Fruit fly (Drosophila melanogaster) whole organism, embryonic: ENCODE measurements around the gene CG1983.
A peak's percentile ranks its signal among the peaks of the same experiment; 100 is the strongest.

Experiments used
- ATbp ChIP-seq: fragments of 200-800 bp; sonication (Bioruptor generic); optimal IDR thresholded peaks from 2 replicates; lab custom pipeline; 2017; ENCODE audit warnings: missing biosample characterization, mild to moderate bottlenecking, missing genetic modification characterization, missing genetic modification reagents
- B-H2 ChIP-seq: fragments of 200-800 bp; sonication (Bioruptor generic); optimal IDR thresholded peaks from 2 replicates; lab custom pipeline; 2018; ENCODE audit warnings: missing biosample characterization, mild to moderate bottlenecking, missing genetic modification characterization
- Blimp-1 ChIP-seq: fragments of 200-800 bp; sonication (Bioruptor generic); optimal IDR thresholded peaks from 3 replicates; lab custom pipeline; 2018; ENCODE audit warnings: missing biosample characterization, missing genetic modification characterization, mild to moderate bottlenecking, moderate library complexity, missing genetic modification reagents
- CG10274 ChIP-seq: fragments of 200-800 bp; sonication (Bioruptor generic); optimal IDR thresholded peaks from 3 replicates; lab custom pipeline; 2017; ENCODE audit warnings: missing biosample characterization, mild to moderate bottlenecking, missing genetic modification characterization
- CG10366 ChIP-seq: fragments of 200-800 bp; sonication (Bioruptor generic); IDR thresholded peaks from 2 replicates; pipeline ENCODE4 v1.3.6; 2022; ENCODE audit warnings: missing biosample characterization, missing genetic modification characterization
- CG10654 ChIP-seq: fragments of 200-800 bp; sonication (Bioruptor generic); optimal IDR thresholded peaks from 2 replicates; lab custom pipeline; 2016; ENCODE audit warnings: missing biosample characterization, missing genetic modification characterization
- CG13123 ChIP-seq: fragments of 200-800 bp; sonication (Bioruptor generic); optimal IDR thresholded peaks from 2 replicates; lab custom pipeline; 2016; ENCODE audit warnings: missing biosample characterization, missing genetic modification characterization
- CG14441 ChIP-seq: fragments of 200-800 bp; sonication (Bioruptor generic); IDR thresholded peaks from 2 replicates; pipeline ENCODE4 v1.3.6; 2022; ENCODE audit warnings: missing biosample characterization, missing genetic modification characterization
- CG1647 ChIP-seq: fragments of 200-800 bp; sonication (Bioruptor generic); optimal IDR thresholded peaks from 3 replicates; lab custom pipeline; 2016; ENCODE audit warnings: missing biosample characterization, missing genetic modification characterization
- CG2889 ChIP-seq: fragments of 200-800 bp; sonication (Bioruptor generic); IDR thresholded peaks from 3 replicates; pipeline ENCODE4 v1.3.6; 2022; ENCODE audit warnings: missing biosample characterization, missing genetic modification characterization
- CG34422 ChIP-seq: fragments of 200-800 bp; sonication (Bioruptor generic); IDR thresholded peaks from 3 replicates; pipeline ENCODE4 v1.3.6; 2022; ENCODE audit warnings: missing biosample characterization, missing genetic modification characterization
- CG4282 ChIP-seq: fragments of 200-800 bp; sonication (Bioruptor generic); optimal IDR thresholded peaks from 2 replicates; lab custom pipeline; 2016; ENCODE audit warnings: missing biosample characterization, missing genetic modification characterization
- CG4328 ChIP-seq: fragments of 200-800 bp; sonication (Bioruptor generic); optimal IDR thresholded peaks from 3 replicates; lab custom pipeline; 2017; ENCODE audit warnings: missing biosample characterization, missing genetic modification reagents, missing genetic modification characterization
- CG6689 ChIP-seq: fragments of 200-800 bp; sonication (Bioruptor generic); IDR thresholded peaks from 2 replicates; pipeline ENCODE4 v1.3.6; 2022; ENCODE audit warnings: missing biosample characterization, missing genetic modification characterization
- CG7745 ChIP-seq: fragments of 200-800 bp; sonication (Bioruptor generic); optimal IDR thresholded peaks from 2 replicates; lab custom pipeline; 2018; ENCODE audit warnings: missing biosample characterization, mild to moderate bottlenecking, missing genetic modification characterization, moderate library complexity
- CG8924 ChIP-seq: fragments of 200-800 bp; optimal IDR thresholded peaks from 3 replicates; lab custom pipeline; 2019; ENCODE audit warnings: missing biosample characterization, mild to moderate bottlenecking, missing genetic modification characterization, moderate library complexity
- Camta ChIP-seq: fragments of 200-800 bp; sonication (Bioruptor generic); optimal IDR thresholded peaks from 2 replicates; lab custom pipeline; 2016; ENCODE audit warnings: missing biosample characterization, missing genetic modification characterization
- Doc2 ChIP-seq: fragments of 200-800 bp; sonication (Bioruptor generic); IDR thresholded peaks from 2 replicates; pipeline ENCODE4 v1.3.6; 2022; ENCODE audit warnings: missing biosample characterization, missing genetic modification characterization
- ERR ChIP-seq: fragments of 200-800 bp; sonication (Bioruptor generic); optimal IDR thresholded peaks from 2 replicates; lab custom pipeline; 2016; ENCODE audit warnings: missing biosample characterization, missing genetic modification characterization
- Fer1 ChIP-seq: fragments of 200-800 bp; sonication (Bioruptor generic); optimal IDR thresholded peaks from 2 replicates; lab custom pipeline; 2017; ENCODE audit warnings: missing biosample characterization, mild to moderate bottlenecking, missing genetic modification characterization
- H15 ChIP-seq: fragments of 200-800 bp; sonication (Bioruptor generic); IDR thresholded peaks from 3 replicates; pipeline ENCODE4 v1.3.6; 2022; ENCODE audit warnings: missing biosample characterization, missing genetic modification characterization
- HmgZ ChIP-seq: fragments of 200-800 bp; sonication (Bioruptor generic); optimal IDR thresholded peaks from 2 replicates; lab custom pipeline; 2018; ENCODE audit warnings: missing biosample characterization, mild to moderate bottlenecking, missing genetic modification characterization
- Kr ChIP-seq: fragments of 200-800 bp; sonication (Bioruptor generic); optimal IDR thresholded peaks from 2 replicates; lab custom pipeline; 2017; ENCODE audit warnings: missing biosample characterization, mild to moderate bottlenecking, missing genetic modification characterization
- Lim3 ChIP-seq: fragments of 200-800 bp; sonication (Bioruptor generic); IDR thresholded peaks from 2 replicates; pipeline ENCODE4 v1.3.6; 2022; ENCODE audit warnings: missing biosample characterization, missing genetic modification characterization
- Mad ChIP-seq: fragments of 200-800 bp; sonication (Bioruptor generic); optimal IDR thresholded peaks from 2 replicates; lab custom pipeline; 2016; ENCODE audit warnings: missing biosample characterization, missing genetic modification characterization
- Meics ChIP-seq: fragments of 200-800 bp; sonication (Bioruptor generic); optimal IDR thresholded peaks from 2 replicates; lab custom pipeline; 2017; ENCODE audit warnings: missing biosample characterization, mild to moderate bottlenecking, missing genetic modification characterization
- Mes4 ChIP-seq: fragments of 200-800 bp; sonication (Bioruptor generic); optimal IDR thresholded peaks from 2 replicates; lab custom pipeline; 2016; ENCODE audit warnings: missing biosample characterization, missing genetic modification characterization
- Nf-YA ChIP-seq: fragments of 200-800 bp; sonication (Bioruptor generic); IDR thresholded peaks from 2 replicates; pipeline ENCODE4 v1.3.6; 2022; ENCODE audit warnings: missing biosample characterization, missing genetic modification characterization
- Side ChIP-seq: fragments of 200-800 bp; sonication (Bioruptor generic); optimal IDR thresholded peaks from 2 replicates; lab custom pipeline; 2016; ENCODE audit warnings: missing biosample characterization, missing genetic modification characterization
- Six4 ChIP-seq: fragments of 200-800 bp; sonication (Bioruptor generic); optimal IDR thresholded peaks from 2 replicates; lab custom pipeline; 2016; ENCODE audit warnings: missing biosample characterization, missing genetic modification characterization
- caup ChIP-seq: fragments of 200-800 bp; sonication (Bioruptor generic); optimal IDR thresholded peaks from 3 replicates; lab custom pipeline; 2017; ENCODE audit warnings: missing biosample characterization, mild to moderate bottlenecking, missing genetic modification characterization, moderate library complexity; ENCODE audit not compliant: severe bottlenecking
- cg ChIP-seq: fragments of 200-800 bp; sonication (Bioruptor generic); optimal IDR thresholded peaks from 3 replicates; lab custom pipeline; 2019; ENCODE audit warnings: missing biosample characterization, mild to moderate bottlenecking, missing genetic modification characterization, moderate library complexity
- crol ChIP-seq: fragments of 200-800 bp; sonication (Bioruptor generic); IDR thresholded peaks from 2 replicates; pipeline ENCODE4 v1.3.6; 2022; ENCODE audit warnings: missing biosample characterization, missing genetic modification characterization
- da ChIP-seq: fragments of 200-800 bp; sonication (Bioruptor generic); optimal IDR thresholded peaks from 2 replicates; lab custom pipeline; 2016; ENCODE audit warnings: missing biosample characterization, missing genetic modification characterization
- fd3F ChIP-seq: fragments of 200-800 bp; sonication (Bioruptor generic); optimal IDR thresholded peaks from 2 replicates; lab custom pipeline; 2018; ENCODE audit warnings: missing biosample characterization, mild to moderate bottlenecking, missing genetic modification characterization, moderate library complexity
- ftz-f1 ChIP-seq: fragments of 200-800 bp; sonication (Bioruptor generic); optimal IDR thresholded peaks from 2 replicates; lab custom pipeline; 2016; ENCODE audit warnings: missing biosample characterization, missing genetic modification characterization
- fu2 ChIP-seq: fragments of 200-800 bp; sonication (Bioruptor generic); optimal IDR thresholded peaks from 2 replicates; lab custom pipeline; 2016; ENCODE audit warnings: missing biosample characterization, missing genetic modification characterization
- gcm2 ChIP-seq: fragments of 200-800 bp; sonication (Bioruptor generic); optimal IDR thresholded peaks from 2 replicates; lab custom pipeline; 2016; ENCODE audit warnings: missing biosample characterization, missing genetic modification characterization
- grn ChIP-seq: fragments of 200-800 bp; sonication (Bioruptor generic); optimal IDR thresholded peaks from 3 replicates; lab custom pipeline; 2017; ENCODE audit warnings: missing biosample characterization, missing genetic modification characterization
- gt ChIP-seq: fragments of 200-800 bp; sonication (Bioruptor generic); IDR thresholded peaks from 2 replicates; pipeline ENCODE4 v1.3.6; 2022; ENCODE audit warnings: missing biosample characterization, missing genetic modification characterization
- h ChIP-seq: fragments of >200 bp; optimal IDR thresholded peaks from 2 replicates; lab custom pipeline; 2017
- jigr1 ChIP-seq: fragments of 200-800 bp; sonication (Bioruptor generic); IDR thresholded peaks from 3 replicates; pipeline ENCODE4 v1.3.6; 2022; ENCODE audit warnings: missing biosample characterization, missing genetic modification characterization
- lola ChIP-seq, 3 experiments: fragments of >200 bp in 2 of 3; fragments of 200-800 bp in 1 of 3; sonication (Bioruptor generic) in 1 of 3; optimal IDR thresholded peaks; 2 replicates each; lab custom pipeline; 2017 to 2019; ENCODE audit warnings: missing biosample characterization in 3 of 3, missing genetic modification characterization in 3 of 3, mild to moderate bottlenecking in 1 of 3, moderate library complexity in 1 of 3
- nerfin-1 ChIP-seq: fragments of 200-800 bp; sonication (Bioruptor generic); optimal IDR thresholded peaks from 3 replicates; lab custom pipeline; 2019; ENCODE audit warnings: missing biosample characterization, mild to moderate bottlenecking, missing genetic modification characterization, moderate library complexity
- nom ChIP-seq: fragments of 200-800 bp; sonication (Bioruptor generic); optimal IDR thresholded peaks from 2 replicates; lab custom pipeline; 2017; ENCODE audit warnings: missing biosample characterization, missing genetic modification characterization, mild to moderate bottlenecking, moderate library complexity, missing genetic modification reagents
- pfk ChIP-seq: fragments of 200-800 bp; sonication (Bioruptor generic); optimal IDR thresholded peaks from 2 replicates; lab custom pipeline; 2018; ENCODE audit warnings: missing biosample characterization, mild to moderate bottlenecking, missing genetic modification characterization, moderate library complexity
- schlank ChIP-seq: fragments of 200-800 bp; sonication (Bioruptor generic); optimal IDR thresholded peaks from 2 replicates; lab custom pipeline; 2018; ENCODE audit warnings: missing biosample characterization, mild to moderate bottlenecking, missing genetic modification characterization
- scrt ChIP-seq: fragments of 200-800 bp; sonication (Bioruptor generic); optimal IDR thresholded peaks from 2 replicates; lab custom pipeline; 2018; ENCODE audit warnings: missing biosample characterization, mild to moderate bottlenecking, missing genetic modification characterization, moderate library complexity
- sqz ChIP-seq: fragments of 200-800 bp; sonication (Bioruptor generic); optimal IDR thresholded peaks from 3 replicates; lab custom pipeline; 2018; ENCODE audit warnings: missing biosample characterization, mild to moderate bottlenecking, missing genetic modification characterization
- stwl ChIP-seq: fragments of 200-800 bp; sonication (Bioruptor generic); optimal IDR thresholded peaks from 3 replicates; lab custom pipeline; 2018; ENCODE audit warnings: missing biosample characterization, mild to moderate bottlenecking, missing genetic modification characterization, moderate library complexity
- sug ChIP-seq: fragments of 200-800 bp; optimal IDR thresholded peaks from 2 replicates; lab custom pipeline; 2019; ENCODE audit warnings: missing biosample characterization, mild to moderate bottlenecking, missing genetic modification characterization, moderate library complexity
- unpg ChIP-seq: fragments of 200-800 bp; sonication (Bioruptor generic); optimal IDR thresholded peaks from 3 replicates; lab custom pipeline; 2018; ENCODE audit warnings: missing biosample characterization, mild to moderate bottlenecking, missing genetic modification characterization, moderate library complexity

The CG1983 gene

dm6 chr3R:30164162-30164561 lies 13.3 kb downstream of the CG1983 start (continued):
- TF ChIP-seq CG7745 (tag; lab: Kevin White, UChicago) = no peak
- TF ChIP-seq CG10366 (GFP tag; lab: Robert Waterston, UW) = peak; percentile 34
- TF ChIP-seq h (lab: Kevin White, UChicago) = no peak
- no peak for TF ChIP-seq nom (GFP tag; lab: Kevin White, UChicago)
- peak; percentile 38 for TF ChIP-seq unpg (GFP tag; lab: Kevin White, UChicago)
- TF ChIP-seq ATbp (GFP tag; lab: Kevin White, UChicago) = peak; percentile 58
- TF ChIP-seq sug (tag; lab: Kevin White, UChicago) = no peak
- TF ChIP-seq gcm2 (GFP tag; lab: Kevin White, UChicago) = no peak
- TF ChIP-seq Meics = no peak
- no peak for TF ChIP-seq CG4328 (GFP tag; lab: Kevin White, UChicago)
- 0 out of 2 replicates have a peak, but pooled peaks have one; percentile 10 for TF ChIP-seq Nf-YA (GFP tag; lab: Robert Waterston, UW)
- no peak; the same call in 2 of the 3 replicates for TF ChIP-seq CG34422 (GFP tag; lab: Robert Waterston, UW)
- TF ChIP-seq CG2889 = no peak
- TF ChIP-seq Fer1 (GFP tag; lab: Kevin White, UChicago) = no peak
- TF ChIP-seq stwl = no peak
- TF ChIP-seq scrt (GFP tag; lab: Kevin White, UChicago) = no peak
- no peak for TF ChIP-seq sqz (GFP tag; lab: Kevin White, UChicago)
- TF ChIP-seq HmgZ = no peak
- TF ChIP-seq CG10654 (GFP tag; lab: Kevin White, UChicago) = peak; percentile 4
- no peak for TF ChIP-seq H15 (GFP tag; lab: Robert Waterston, UW)
- no peak for TF ChIP-seq CG10274 (GFP tag; lab: Kevin White, UChicago)
- no peak for TF ChIP-seq Side (GFP tag; lab: Kevin White, UChicago)
- no peak for TF ChIP-seq Doc2 (GFP tag; lab: Robert Waterston, UW)
- TF ChIP-seq fu2 (GFP tag; lab: Kevin White, UChicago) = no peak
- TF ChIP-seq Kr (GFP tag; lab: Kevin White, UChicago) = no peak
- TF ChIP-seq lola (GFP tag; optimal IDR thresholded peaks at IDR 0.05; lab: Kevin White, UChicago) = no peak
- TF ChIP-seq grn = no peak
- TF ChIP-seq CG8924 (tag; lab: Kevin White, UChicago) = no peak
- no peak for TF ChIP-seq crol (GFP tag; lab: Robert Waterston, UW)
- no peak for TF ChIP-seq ERR (GFP tag; lab: Kevin White, UChicago)
- no peak for TF ChIP-seq schlank (tag; lab: Kevin White, UChicago)
- no peak for TF ChIP-seq Mes4 (GFP tag; lab: Kevin White, UChicago)
- TF ChIP-seq B-H2 (GFP tag; lab: Kevin White, UChicago) = no peak
- no peak for TF ChIP-seq fd3F

- TF ChIP-seq pfk (GFP tag; lab: Kevin White, UChicago) = no peak
- no peak for TF ChIP-seq Six4 (GFP tag; lab: Kevin White, UChicago)
- TF ChIP-seq Blimp-1 = no peak
- no peak for TF ChIP-seq ftz-f1 (GFP tag; lab: Kevin White, UChicago)
- TF ChIP-seq caup = no peak
- TF ChIP-seq CG4328 (GFP tag; lab: Kevin White, UChicago) = no peak
- no peak for TF ChIP-seq jigr1 (GFP tag; lab: Robert Waterston, UW)
- TF ChIP-seq gt (GFP tag; lab: Robert Waterston, UW) = no peak
- TF ChIP-seq Lim3 = no peak
- TF ChIP-seq cg (GFP tag; lab: Kevin White, UChicago) = no peak
- no peak for TF ChIP-seq CG1647 (GFP tag; lab: Kevin White, UChicago)
- no peak for TF ChIP-seq Mad (GFP tag; lab: Kevin White, UChicago)
- TF ChIP-seq da (GFP tag; lab: Kevin White, UChicago) = no peak
- no peak for TF ChIP-seq CG6689 (GFP tag; lab: Robert Waterston, UW)
- TF ChIP-seq CG14441 (GFP tag; lab: Robert Waterston, UW) = no peak
- TF ChIP-seq CG4282 (GFP tag; lab: Kevin White, UChicago) = no peak
- TF ChIP-seq Camta (GFP tag; lab: Kevin White, UChicago) = no peak
- no peak for TF ChIP-seq B-H2 (GFP tag; lab: Kevin White, UChicago)
- no peak for TF ChIP-seq nerfin-1 (tag; lab: Kevin White, UChicago)
- TF ChIP-seq CG13123 (GFP tag; lab: Kevin White, UChicago) = no peak
These were observed 14.3 kb downstream of the CG1983 start for dm6 chr3R:30163228-30163627.
